Worm (Caenorhabditis elegans) whole organism, young adult: ENCODE results near the gene chs-2.
A peak's percentile ranks its signal among the peaks of the same experiment; 100 is the strongest.

Experiments
- B0035.1 ChIP-seq: sonication (generic microtip); optimal IDR thresholded peaks from 2 replicates; lab custom pipeline; 2016; ENCODE audit warnings: missing genetic modification characterization, mild to moderate bottlenecking, missing compliant biosample characterization, missing genotype, missing genetic modification reagents
- B0261.1 ChIP-seq: sonication (generic microtip); optimal IDR thresholded peaks from 2 replicates; lab custom pipeline; 2016; ENCODE audit warnings: mild to moderate bottlenecking, missing genetic modification characterization, moderate library complexity, missing compliant biosample characterization
- D2030.7 ChIP-seq: fragments of 200-800 bp; sonication (Bioruptor generic); IDR thresholded peaks from 2 replicates; pipeline ENCODE4 v1.3.6; 2022; ENCODE audit warnings: missing genetic modification reagents, missing genetic modification characterization, missing compliant biosample characterization
- F33H1.4 ChIP-seq: fragments of 200-800 bp; sonication (Bioruptor generic); IDR thresholded peaks from 2 replicates; pipeline ENCODE4 v1.3.6; 2022; ENCODE audit warnings: missing genetic modification reagents, missing genetic modification characterization, missing compliant biosample characterization
- F49E8.2 ChIP-seq: sonication (generic microtip); optimal IDR thresholded peaks from 3 replicates; lab custom pipeline; 2017; ENCODE audit warnings: missing genetic modification characterization, mild to moderate bottlenecking, missing compliant biosample characterization, antibody characterized with exemption, moderate library complexity; ENCODE audit not compliant: insufficient read depth
- F57C9.4 ChIP-seq: sonication (generic microtip); optimal IDR thresholded peaks from 2 replicates; lab custom pipeline; 2017; ENCODE audit warnings: mild to moderate bottlenecking, missing genetic modification characterization, missing compliant biosample characterization
- K11D2.4 ChIP-seq: fragments of 200-800 bp; sonication (Bioruptor generic); IDR thresholded peaks from 2 replicates; pipeline ENCODE4 v1.3.6; 2022; ENCODE audit warnings: missing genetic modification reagents, missing genetic modification characterization, missing compliant biosample characterization
- Y53F4B.3 ChIP-seq: fragments of 200-800 bp; sonication (Bioruptor generic); IDR thresholded peaks from 2 replicates; pipeline ENCODE4 v1.3.6; 2022; ENCODE audit warnings: missing genetic modification reagents, missing genetic modification characterization, missing compliant biosample characterization
- Y67H2A.10 ChIP-seq: fragments of 200-800 bp; sonication (Bioruptor generic); conservative IDR thresholded peaks from 2 replicates; pipeline ENCODE4 v1.3.6; 2022; ENCODE audit warnings: missing genetic modification reagents, missing genetic modification characterization, missing compliant biosample characterization
- akir-1 ChIP-seq: fragments of 200-800 bp; sonication (Bioruptor generic); optimal IDR thresholded peaks from 2 replicates; lab custom pipeline; 2018; ENCODE audit warnings: mild to moderate bottlenecking, missing genetic modification characterization, moderate library complexity, missing compliant biosample characterization
- aptf-2 ChIP-seq: fragments of 200-800 bp; sonication (Bioruptor generic); conservative IDR thresholded peaks from 2 replicates; pipeline ENCODE4 v1.3.6; 2022; ENCODE audit warnings: missing genetic modification reagents, missing genetic modification characterization, missing compliant biosample characterization
- attf-3 ChIP-seq: fragments of 200-800 bp; sonication (Bioruptor generic); conservative IDR thresholded peaks from 2 replicates; pipeline ENCODE4 v1.3.6; 2022; ENCODE audit warnings: missing genetic modification reagents, missing genetic modification characterization, missing compliant biosample characterization
- attf-5 ChIP-seq: fragments of 200-800 bp; sonication (Bioruptor generic); optimal IDR thresholded peaks from 2 replicates; lab custom pipeline; 2018; ENCODE audit warnings: mild to moderate bottlenecking, missing genetic modification characterization, missing compliant biosample characterization
- attf-6 ChIP-seq: fragments of 200-800 bp; sonication (Bioruptor generic); IDR thresholded peaks from 2 replicates; pipeline ENCODE4 v1.3.6; 2022; ENCODE audit warnings: missing genetic modification reagents, missing genetic modification characterization, missing compliant biosample characterization
- ccch-3 ChIP-seq: fragments of 200-800 bp; sonication (Bioruptor generic); optimal IDR thresholded peaks from 2 replicates; lab custom pipeline; 2018; ENCODE audit warnings: mild to moderate bottlenecking, missing genetic modification characterization, missing compliant biosample characterization
- cebp-1 ChIP-seq, 2 experiments: fragments of 200-800 bp in 1 of 2; sonication (Bioruptor generic) in 1 of 2; sonication (generic microtip) in 1 of 2; IDR thresholded peaks in 1 of 2; optimal IDR thresholded peaks in 1 of 2; 2 replicates each; pipeline versions ENCODE4 v1.3.6 to Lab custom; 2017 to 2022; ENCODE audit warnings: missing compliant biosample characterization in 2 of 2, missing genetic modification characterization in 2 of 2, mild to moderate bottlenecking in 1 of 2, missing genetic modification reagents in 1 of 2, moderate library complexity in 1 of 2
- cebp-2 ChIP-seq: fragments of 200-800 bp; sonication (Bioruptor generic); IDR thresholded peaks from 2 replicates; pipeline ENCODE4 v1.3.6; 2022; ENCODE audit warnings: missing genetic modification characterization, missing compliant biosample characterization
- ceh-100 ChIP-seq: fragments of 200-800 bp; sonication (Bioruptor generic); IDR thresholded peaks from 2 replicates; pipeline ENCODE4 v1.3.6; 2022; ENCODE audit warnings: missing genetic modification reagents, missing genetic modification characterization, missing compliant biosample characterization
- ceh-91 ChIP-seq: fragments of 200-800 bp; sonication (Bioruptor generic); IDR thresholded peaks from 2 replicates; pipeline ENCODE4 v1.3.6; 2022; ENCODE audit warnings: missing genetic modification reagents, missing genetic modification characterization, missing compliant biosample characterization
- die-1 ChIP-seq: sonication (generic microtip); optimal IDR thresholded peaks from 2 replicates; lab custom pipeline; 2016; ENCODE audit warnings: missing genotype, mild to moderate bottlenecking, missing genetic modification characterization, missing compliant biosample characterization
- dpff-1 ChIP-seq: sonication (generic microtip); optimal IDR thresholded peaks from 2 replicates; lab custom pipeline; 2017; ENCODE audit warnings: mild to moderate bottlenecking, missing genetic modification characterization, missing compliant biosample characterization
- egl-44 ChIP-seq: fragments of 200-800 bp; sonication (Bioruptor generic); IDR thresholded peaks from 2 replicates; pipeline ENCODE4 v1.3.6; 2022; ENCODE audit warnings: missing genetic modification reagents, missing genetic modification characterization, missing compliant biosample characterization
- egrh-3 ChIP-seq: fragments of 200-800 bp; sonication (Bioruptor generic); IDR thresholded peaks from 2 replicates; pipeline ENCODE4 v1.3.6; 2022; ENCODE audit warnings: missing genetic modification reagents, missing genetic modification characterization, missing compliant biosample characterization
- him-1 ChIP-seq: sonication (generic microtip); optimal IDR thresholded peaks from 2 replicates; lab custom pipeline; 2016; ENCODE audit warnings: missing genotype, missing genetic modification reagents, missing genetic modification characterization, missing compliant biosample characterization
- hmg-1.2 ChIP-seq: fragments of 200-800 bp; sonication (Bioruptor generic); IDR thresholded peaks from 2 replicates; pipeline ENCODE4 v1.3.6; 2022; ENCODE audit warnings: missing genetic modification reagents, missing genetic modification characterization, missing compliant biosample characterization
- let-607 ChIP-seq, 2 experiments: fragments of 200-800 bp in 1 of 2; sonication (Bioruptor generic) in 1 of 2; sonication (generic microtip) in 1 of 2; optimal IDR thresholded peaks; 2 replicates each; lab custom pipeline; 2016 to 2018; ENCODE audit warnings: mild to moderate bottlenecking in 2 of 2, missing compliant biosample characterization in 2 of 2, missing genetic modification characterization in 2 of 2, moderate library complexity in 2 of 2, missing genotype in 1 of 2
- lin-26 ChIP-seq: fragments of 200-800 bp; sonication (Bioruptor generic); IDR thresholded peaks from 2 replicates; pipeline ENCODE4 v1.3.6; 2022; ENCODE audit warnings: missing genetic modification reagents, missing genetic modification characterization, missing compliant biosample characterization
- lin-35 ChIP-seq, 3 experiments: fragments of 150-350 bp in 2 of 3; sonication (generic microtip) in 1 of 3; optimal IDR thresholded peaks; 2 replicates each; lab custom pipeline; 2014 to 2018; ENCODE audit warnings: missing biosample characterization in 3 of 3, missing genetic modification characterization in 3 of 3, missing genetic modification reagents in 3 of 3
- lin-54 ChIP-seq: fragments of 200-800 bp; sonication (Bioruptor generic); optimal IDR thresholded peaks from 2 replicates; lab custom pipeline; 2018; ENCODE audit warnings: mild to moderate bottlenecking, missing genetic modification characterization, missing compliant biosample characterization
- lsy-27 ChIP-seq: sonication (generic microtip); optimal IDR thresholded peaks from 2 replicates; lab custom pipeline; 2017; ENCODE audit warnings: missing genetic modification characterization, mild to moderate bottlenecking, missing compliant biosample characterization, antibody characterized with exemption, missing genotype, borderline replicate concordance; ENCODE audit not compliant: insufficient read depth
- madf-6 ChIP-seq: fragments of 200-800 bp; sonication (Bioruptor generic); IDR thresholded peaks from 2 replicates; pipeline ENCODE4 v1.3.6; 2022; ENCODE audit warnings: missing genetic modification reagents, missing genetic modification characterization, missing compliant biosample characterization
- mcd-1 ChIP-seq: fragments of 200-800 bp; sonication (Bioruptor generic); IDR thresholded peaks from 2 replicates; pipeline ENCODE4 v1.3.6; 2022; ENCODE audit warnings: missing genetic modification reagents, missing genetic modification characterization, missing compliant biosample characterization
- mxl-1 ChIP-seq: sonication (generic microtip); optimal IDR thresholded peaks from 2 replicates; lab custom pipeline; 2016; ENCODE audit warnings: missing genetic modification characterization, missing compliant biosample characterization
- nfyb-1 ChIP-seq: fragments of 200-800 bp; sonication (Bioruptor generic); IDR thresholded peaks from 2 replicates; pipeline ENCODE4 v1.3.6; 2022; ENCODE audit warnings: missing genetic modification reagents, missing genetic modification characterization, missing compliant biosample characterization
- nhr-179 ChIP-seq: sonication (generic microtip); optimal IDR thresholded peaks from 2 replicates; lab custom pipeline; 2016; ENCODE audit warnings: mild to moderate bottlenecking, missing genetic modification characterization, missing compliant biosample characterization
- nhr-90 ChIP-seq: sonication (generic microtip); optimal IDR thresholded peaks from 2 replicates; lab custom pipeline; 2016; ENCODE audit warnings: missing genotype, mild to moderate bottlenecking, missing genetic modification characterization, missing compliant biosample characterization
- rpc-1 ChIP-seq, 2 experiments: fragments of 150-350 bp in 1 of 2; sonication (generic microtip) in 1 of 2; optimal IDR thresholded peaks; 2 replicates each; lab custom pipeline; 2014 to 2018; ENCODE audit warnings: missing biosample characterization in 1 of 2, missing genetic modification characterization in 1 of 2, missing genetic modification reagents in 1 of 2, missing genotype in 1 of 2
- snpc-1.1 ChIP-seq: sonication (generic microtip); optimal IDR thresholded peaks from 2 replicates; lab custom pipeline; 2017; ENCODE audit warnings: missing genetic modification characterization, mild to moderate bottlenecking, missing compliant biosample characterization, antibody characterized with exemption, moderate library complexity, missing genotype, missing genetic modification reagents; ENCODE audit not compliant: insufficient read depth
- snpc-1.3 ChIP-seq: sonication (generic microtip); optimal IDR thresholded peaks from 2 replicates; lab custom pipeline; 2017; ENCODE audit warnings: missing genetic modification characterization, mild to moderate bottlenecking, missing compliant biosample characterization, antibody characterized with exemption, moderate library complexity, missing genotype, missing genetic modification reagents; ENCODE audit not compliant: insufficient read depth
- somi-1 ChIP-seq: fragments of 200-800 bp; sonication (Bioruptor generic); optimal IDR thresholded peaks from 2 replicates; lab custom pipeline; 2018; ENCODE audit warnings: mild to moderate bottlenecking, missing genetic modification characterization, missing compliant biosample characterization
- sptf-2 ChIP-seq: fragments of 200-800 bp; sonication (Bioruptor generic); optimal IDR thresholded peaks from 2 replicates; lab custom pipeline; 2018; ENCODE audit warnings: mild to moderate bottlenecking, missing genetic modification characterization, missing compliant biosample characterization
- unc-130 ChIP-seq: sonication (generic microtip); optimal IDR thresholded peaks from 2 replicates; lab custom pipeline; 2016; ENCODE audit warnings: missing genetic modification reagents, missing genetic modification characterization, missing compliant biosample characterization
- zim-3 ChIP-seq: sonication (generic microtip); optimal IDR thresholded peaks from 2 replicates; lab custom pipeline; 2017; ENCODE audit warnings: mild to moderate bottlenecking, missing genetic modification characterization, moderate library complexity, missing compliant biosample characterization
- ztf-25 ChIP-seq: fragments of 200-800 bp; sonication (Bioruptor generic); IDR thresholded peaks from 2 replicates; pipeline ENCODE4 v1.3.6; 2022; ENCODE audit warnings: missing genetic modification reagents, missing genetic modification characterization, missing compliant biosample characterization
- ztf-26 ChIP-seq: sonication (generic microtip); optimal IDR thresholded peaks from 2 replicates; lab custom pipeline; 2017; ENCODE audit warnings: missing genetic modification characterization, missing compliant biosample characterization
- ztf-28 ChIP-seq: fragments of 200-800 bp; sonication (Bioruptor generic); IDR thresholded peaks from 2 replicates; pipeline ENCODE4 v1.3.6; 2022; ENCODE audit warnings: missing genetic modification reagents, missing genetic modification characterization, missing compliant biosample characterization
- ztf-6 ChIP-seq: fragments of 200-800 bp; sonication (Bioruptor generic); IDR thresholded peaks from 2 replicates; pipeline ENCODE4 v1.3.6; 2022; ENCODE audit warnings: missing genetic modification reagents, missing genetic modification characterization, missing compliant biosample characterization

The chs-2 gene

ce11 chrII:155904-156303, 40.9 kb upstream of the chs-2 start, which contains the start of gene mrpl-28 (continued):
- TF ChIP-seq B0035.1 (tag; lab: Kevin White, UChicago) (no peak), ztf-26 (no peak), let-607 (tag; optimal IDR thresholded peaks at IDR 0.05; lab: Kevin White, UChicago) (peak in 1 of 2 experiments; percentile 50), attf-6 (GFP tag; lab: Robert Waterston, UW) (no peak), ceh-100 (GFP tag; lab: Robert Waterston, UW) (peak; percentile 76), sptf-2 (no peak), cebp-1 (GFP tag; IDR thresholded peaks at IDR 0.05; lab: Robert Waterston, UW) (no peak), cebp-1 (tag; optimal IDR thresholded peaks at IDR 0.05; lab: Kevin White, UChicago) (peak; percentile 72), B0261.1 (tag; lab: Kevin White, UChicago) (no peak), K11D2.4 (GFP tag; lab: Robert Waterston, UW) (peak; percentile 79), die-1 (tag; lab: Kevin White, UChicago) (no peak), attf-3 (peak; percentile 68), nhr-179 (no peak), madf-6 (GFP tag; lab: Robert Waterston, UW) (peak; percentile 76), rpc-1 (optimal IDR thresholded peaks at IDR 0.05; lab: Kevin White, UChicago) (no peak), rpc-1 (tag; optimal IDR thresholded peaks at IDR 0.05; lab: Kevin White, UChicago) (no peak), dpff-1 (tag; lab: Kevin White, UChicago) (no peak), nhr-90 (no peak), ceh-91 (peak; percentile 35; the same call in 1 of the 2 replicates), snpc-1.1 (no peak), F49E8.2 (tag; lab: Kevin White, UChicago) (no peak), unc-130 (peak; percentile 20), lin-54 (GFP tag; lab: Kevin White, UChicago) (peak; percentile 87), snpc-1.3 (tag; lab: Kevin White, UChicago) (peak; percentile 17), egrh-3 (no peak), ccch-3 (no peak), lsy-27 (tag; lab: Kevin White, UChicago) (no peak), Y53F4B.3 (no peak), attf-5 (GFP tag; lab: Kevin White, UChicago) (peak; percentile 67), F57C9.4 (tag; lab: Kevin White, UChicago) (no peak), lin-26 (GFP tag; lab: Robert Waterston, UW) (no peak), ztf-28 (GFP tag; lab: Robert Waterston, UW) (no peak), lin-35 (GFP tag; optimal IDR thresholded peaks at IDR 0.05; lab: Kevin White, UChicago) (peak in 2 of 3 experiments; percentile 57 to 90), Y67H2A.10 (GFP tag; lab: Robert Waterston, UW) (0 out of 2 replicates have a peak, but pooled peaks have one; percentile 15), ztf-25 (GFP tag; lab: Robert Waterston, UW) (no peak), mxl-1 (tag; lab: Kevin White, UChicago) (no peak), cebp-2 (no peak), egl-44 (GFP tag; lab: Robert Waterston, UW) (no peak), akir-1 (GFP tag; lab: Kevin White, UChicago) (no peak), nfyb-1 (GFP tag; lab: Robert Waterston, UW) (peak; percentile 81), mcd-1 (GFP tag; lab: Robert Waterston, UW) (peak; percentile 99), hmg-1.2 (GFP tag; lab: Robert Waterston, UW) (peak; percentile 64), F33H1.4 (GFP tag; lab: Robert Waterston, UW) (peak; percentile 55), somi-1 (GFP tag; lab: Kevin White, UChicago) (no peak), zim-3 (tag; lab: Kevin White, UChicago) (peak; percentile 56), D2030.7 (GFP tag; lab: Robert Waterston, UW) (peak; percentile 90), him-1 (tag; lab: Kevin White, UChicago) (peak; percentile 12), ztf-6 (GFP tag; lab: Robert Waterston, UW) (no peak), aptf-2 (GFP tag; lab: Robert Waterston, UW) (no peak)
